Worm (Caenorhabditis elegans) whole organism, L1 larva: ENCODE data around the gene cal-7.

ENCODE experiments used
- alr-1 ChIP-seq: fragments of 200-800 bp; sonication (Bioruptor generic); optimal IDR thresholded peaks from 2 replicates; lab custom pipeline; 2018; ENCODE audit warnings: borderline replicate concordance, mild to moderate bottlenecking, missing genetic modification characterization, missing compliant biosample characterization
- ceh-82 ChIP-seq, 3 experiments: fragments of 150-350 bp in 1 of 3; sonication (generic microtip) in 2 of 3; optimal IDR thresholded peaks; 2 replicates each; lab custom pipeline; 2014 to 2017; ENCODE audit warnings: missing biosample characterization in 3 of 3, missing genetic modification characterization in 3 of 3
- egl-13 ChIP-seq: sonication (generic microtip); optimal IDR thresholded peaks from 2 replicates; lab custom pipeline; 2016; ENCODE audit warnings: missing genotype, missing genetic modification reagents, missing genetic modification characterization, missing compliant biosample characterization
- elt-3 ChIP-seq, 6 experiments: fragments of 150-350 bp in 1 of 6; sonication (generic microtip); optimal IDR thresholded peaks; 2 replicates each; lab custom pipeline; 2017 to 2018; ENCODE audit warnings: missing biosample characterization in 6 of 6, missing genetic modification characterization in 6 of 6, inconsistent platforms in 1 of 6
- fos-1 ChIP-seq: fragments of 150-350 bp; optimal IDR thresholded peaks from 2 replicates; lab custom pipeline; 2014; ENCODE audit warnings: missing biosample characterization, missing genetic modification characterization
- lin-13 ChIP-seq: fragments of 150-350 bp; optimal IDR thresholded peaks from 2 replicates; lab custom pipeline; 2014; ENCODE audit warnings: missing biosample characterization, missing genetic modification reagents, missing genetic modification characterization
- lsy-2 ChIP-seq, 2 experiments: fragments of 150-350 bp; optimal IDR thresholded peaks; 2 replicates each; lab custom pipeline; 2014; ENCODE audit warnings: missing biosample characterization in 2 of 2, missing genetic modification characterization in 2 of 2
- mdl-1 ChIP-seq, 2 experiments: fragments of 150-350 bp; optimal IDR thresholded peaks; 2 replicates each; lab custom pipeline; 2014 to 2017; ENCODE audit warnings: missing biosample characterization in 2 of 2, missing genetic modification characterization in 2 of 2, inconsistent platforms in 1 of 2
- nhr-28 ChIP-seq: fragments of 150-350 bp; optimal IDR thresholded peaks from 2 replicates; lab custom pipeline; 2014; ENCODE audit warnings: missing biosample characterization, missing genetic modification characterization
- nhr-47 ChIP-seq: sonication (generic microtip); optimal IDR thresholded peaks from 2 replicates; lab custom pipeline; 2016; ENCODE audit warnings: mild to moderate bottlenecking, missing genetic modification characterization, moderate library complexity, missing compliant biosample characterization
- nhr-71 ChIP-seq: sonication (generic microtip); optimal IDR thresholded peaks from 2 replicates; lab custom pipeline; 2016; ENCODE audit warnings: mild to moderate bottlenecking, missing genetic modification characterization, moderate library complexity, missing compliant biosample characterization
- unc-62 ChIP-seq: fragments of 150-350 bp; optimal IDR thresholded peaks from 2 replicates; lab custom pipeline; 2014; ENCODE audit warnings: missing biosample characterization, missing genetic modification reagents, missing genetic modification characterization
- unc-86 ChIP-seq: sonication (generic microtip); optimal IDR thresholded peaks from 2 replicates; lab custom pipeline; 2016; ENCODE audit warnings: missing genetic modification characterization, missing compliant biosample characterization
- xbp-1 ChIP-seq: sonication (generic microtip); optimal IDR thresholded peaks from 2 replicates; lab custom pipeline; 2016; ENCODE audit warnings: missing genetic modification characterization, missing compliant biosample characterization

DNA sequence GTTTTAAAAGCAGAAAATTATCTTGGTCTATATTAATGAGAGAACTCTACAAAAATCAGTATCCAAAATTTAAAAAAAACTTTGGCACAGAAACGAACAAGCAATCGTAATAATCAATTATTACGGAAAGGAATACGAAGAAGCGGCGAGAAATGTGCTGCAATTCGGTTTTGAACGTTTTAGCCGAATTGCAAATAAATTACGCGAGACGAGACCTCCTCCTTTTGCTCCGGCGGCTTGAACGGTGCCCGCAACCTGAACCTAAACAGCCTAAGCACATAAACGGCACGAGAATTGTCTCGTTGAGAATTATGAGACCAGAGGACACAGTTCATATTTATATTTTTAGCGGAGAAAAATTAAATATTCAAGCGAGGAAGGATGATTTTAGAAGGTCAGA is 44.5 kb upstream of the cal-7 start:
- TF ChIP-seq nhr-28 (tag; lab: Kevin White, UChicago) (no peak), elt-3 (tag; optimal IDR thresholded peaks at IDR 0.05; lab: Kevin White, UChicago) (no peak), lsy-2 (tag; optimal IDR thresholded peaks at IDR 0.05; lab: Kevin White, UChicago) (no peak), egl-13 (tag; lab: Kevin White, UChicago) (no peak), mdl-1 (tag; optimal IDR thresholded peaks at IDR 0.05; lab: Kevin White, UChicago) (no peak), fos-1 (tag; lab: Kevin White, UChicago) (no peak), unc-86 (tag; lab: Kevin White, UChicago) (no peak), nhr-47 (no peak), lin-13 (GFP tag; lab: Kevin White, UChicago) (no peak), ceh-82 (tag; optimal IDR thresholded peaks at IDR 0.05; lab: Kevin White, UChicago) (no peak), alr-1 (tag; lab: Kevin White, UChicago) (no peak), xbp-1 (tag; lab: Kevin White, UChicago) (no peak), unc-62 (GFP tag; lab: Kevin White, UChicago) (no peak), nhr-71 (tag; lab: Kevin White, UChicago) (no peak)
